Worm (Caenorhabditis elegans) whole organism, L2 larva: ENCODE data around the gene K12H6.6.
"Not testable (repeated sequence)": the region's sequence is repeated elsewhere in the genome, so short reads cannot be mapped to it uniquely, and the experiment has no call there.

ENCODE experiments used
- C34F6.9 ChIP-seq: fragments of 150-350 bp; optimal IDR thresholded peaks from 2 replicates; lab custom pipeline; 2014; ENCODE audit warnings: missing biosample characterization, missing genetic modification characterization
- R02D3.7 ChIP-seq: fragments of 150-350 bp; optimal IDR thresholded peaks from 2 replicates; lab custom pipeline; 2014; ENCODE audit warnings: missing biosample characterization, missing genetic modification characterization
- Y55F3AM.14 ChIP-seq: fragments of 200-800 bp; sonication (Bioruptor generic); optimal IDR thresholded peaks from 2 replicates; lab custom pipeline; 2018; ENCODE audit warnings: mild to moderate bottlenecking, missing genetic modification characterization, missing compliant biosample characterization
- ZK546.5 ChIP-seq: sonication (generic microtip); optimal IDR thresholded peaks from 2 replicates; lab custom pipeline; 2017; ENCODE audit warnings: missing biosample characterization, missing genetic modification characterization
- alr-1 ChIP-seq: fragments of 150-350 bp; optimal IDR thresholded peaks from 2 replicates; lab custom pipeline; 2014; ENCODE audit warnings: missing biosample characterization, missing genetic modification characterization
- ceh-16 ChIP-seq: fragments of 150-350 bp; optimal IDR thresholded peaks from 2 replicates; lab custom pipeline; 2014; ENCODE audit warnings: missing biosample characterization, missing genetic modification characterization
- elt-1 ChIP-seq: fragments of 150-350 bp; optimal IDR thresholded peaks from 2 replicates; lab custom pipeline; 2014; ENCODE audit warnings: missing biosample characterization, missing genetic modification characterization
- elt-3 ChIP-seq: sonication (generic microtip); optimal IDR thresholded peaks from 2 replicates; lab custom pipeline; 2017; ENCODE audit warnings: missing biosample characterization, missing genetic modification characterization
- fos-1 ChIP-seq: fragments of 150-350 bp; optimal IDR thresholded peaks from 2 replicates; lab custom pipeline; 2014; ENCODE audit warnings: missing biosample characterization, missing genetic modification characterization
- gmeb-1 ChIP-seq: fragments of 150-350 bp; optimal IDR thresholded peaks from 2 replicates; lab custom pipeline; 2014; ENCODE audit warnings: missing biosample characterization, missing genetic modification characterization
- lin-11 ChIP-seq: fragments of 150-350 bp; sonication (generic microtip); optimal IDR thresholded peaks from 2 replicates; lab custom pipeline; 2014; ENCODE audit warnings: missing biosample characterization, missing genetic modification characterization, inconsistent platforms, mixed read lengths
- lin-39 ChIP-seq: fragments of 150-350 bp; optimal IDR thresholded peaks from 2 replicates; lab custom pipeline; 2014; ENCODE audit warnings: missing biosample characterization, missing genetic modification reagents, missing genetic modification characterization
- lsy-2 ChIP-seq, 2 experiments: fragments of 150-350 bp in 1 of 2; sonication (generic microtip) in 1 of 2; optimal IDR thresholded peaks; 2 replicates each; lab custom pipeline; 2014 to 2017; ENCODE audit warnings: missing biosample characterization in 2 of 2, missing genetic modification characterization in 2 of 2
- mab-5 ChIP-seq: fragments of 150-350 bp; optimal IDR thresholded peaks from 2 replicates; lab custom pipeline; 2014; ENCODE audit warnings: missing biosample characterization, missing genetic modification characterization
- mbf-1 ChIP-seq: sonication (generic microtip); optimal IDR thresholded peaks from 2 replicates; lab custom pipeline; 2017; ENCODE audit warnings: missing biosample characterization, missing genetic modification characterization
- mdl-1 ChIP-seq, 2 experiments: fragments of 150-350 bp in 1 of 2; sonication (generic microtip) in 1 of 2; optimal IDR thresholded peaks; 2 replicates each; lab custom pipeline; 2017; ENCODE audit warnings: missing biosample characterization in 2 of 2, missing genetic modification characterization in 2 of 2
- nhr-10 ChIP-seq: sonication (generic microtip); optimal IDR thresholded peaks from 2 replicates; lab custom pipeline; 2017; ENCODE audit warnings: missing biosample characterization, missing genetic modification characterization
- nhr-12 ChIP-seq: fragments of 150-350 bp; optimal IDR thresholded peaks from 2 replicates; lab custom pipeline; 2014; ENCODE audit warnings: missing biosample characterization, missing genetic modification characterization
- nhr-21 ChIP-seq: fragments of 150-350 bp; optimal IDR thresholded peaks from 2 replicates; lab custom pipeline; 2014; ENCODE audit warnings: missing biosample characterization, missing genetic modification characterization
- nhr-23 ChIP-seq: fragments of 150-350 bp; optimal IDR thresholded peaks from 2 replicates; lab custom pipeline; 2014; ENCODE audit warnings: missing biosample characterization, missing genetic modification reagents, missing genetic modification characterization
- nhr-6 ChIP-seq: fragments of 150-350 bp; optimal IDR thresholded peaks from 2 replicates; lab custom pipeline; 2014; ENCODE audit warnings: missing biosample characterization, missing genetic modification characterization
- nhr-77 ChIP-seq: fragments of 150-350 bp; optimal IDR thresholded peaks from 2 replicates; lab custom pipeline; 2014; ENCODE audit warnings: missing biosample characterization, missing genetic modification characterization
- peb-1 ChIP-seq: fragments of 150-350 bp; optimal IDR thresholded peaks from 2 replicates; lab custom pipeline; 2014; ENCODE audit warnings: missing biosample characterization, missing genetic modification characterization
- skn-1 ChIP-seq: sonication (generic microtip); optimal IDR thresholded peaks from 2 replicates; lab custom pipeline; 2017; ENCODE audit warnings: missing biosample characterization, missing genetic modification characterization
- sma-3 ChIP-seq: sonication (generic microtip); optimal IDR thresholded peaks from 2 replicates; lab custom pipeline; 2016; ENCODE audit warnings: missing genetic modification reagents, missing genetic modification characterization, missing compliant biosample characterization
- sma-9 ChIP-seq, 2 experiments: fragments of 150-350 bp in 1 of 2; sonication (generic microtip) in 1 of 2; optimal IDR thresholded peaks; 2 replicates each; lab custom pipeline; 2014 to 2016; ENCODE audit warnings: missing genetic modification characterization in 2 of 2, mild to moderate bottlenecking in 1 of 2, missing biosample characterization in 1 of 2, missing compliant biosample characterization in 1 of 2, missing genetic modification reagents in 1 of 2, moderate library complexity in 1 of 2
- snpc-4 ChIP-seq: fragments of 150-350 bp; optimal IDR thresholded peaks from 2 replicates; lab custom pipeline; 2014; ENCODE audit warnings: missing biosample characterization, missing genetic modification characterization
- unc-39 ChIP-seq: fragments of 150-350 bp; optimal IDR thresholded peaks from 2 replicates; lab custom pipeline; 2014; ENCODE audit warnings: missing biosample characterization, missing genetic modification characterization
- unc-55 ChIP-seq: fragments of 150-350 bp; sonication (generic microtip); optimal IDR thresholded peaks from 3 replicates; lab custom pipeline; 2014; ENCODE audit warnings: missing biosample characterization, missing genetic modification reagents, missing genetic modification characterization
- ztf-1 ChIP-seq: fragments of 200-800 bp; sonication (Bioruptor generic); conservative IDR thresholded peaks from 2 replicates; pipeline ENCODE4 v1.3.6; 2022; ENCODE audit warnings: missing genetic modification characterization, missing compliant biosample characterization
- ztf-11 ChIP-seq: sonication (generic microtip); optimal IDR thresholded peaks from 2 replicates; lab custom pipeline; 2017; ENCODE audit warnings: missing biosample characterization, missing genetic modification characterization
- ztf-4 ChIP-seq: fragments of 150-350 bp; optimal IDR thresholded peaks from 2 replicates; lab custom pipeline; 2014; ENCODE audit warnings: missing biosample characterization, missing genetic modification characterization

K12H6.6 gene

ce11 chrII:2843088-2843487, 12.1 kb upstream of the K12H6.6 start, which contains the start of gene Y110A2AL.7:
Gene Y110A2AL.7 (minus strand): TSS chrII:2843188.
- TF ChIP-seq sma-3 (GFP tag; lab: Kevin White, UChicago) (no peak), Y55F3AM.14 (GFP tag; lab: Kevin White, UChicago) (no peak), fos-1 (no peak), unc-39 (tag; lab: Kevin White, UChicago) (no peak), nhr-6 (no peak), elt-1 (tag; lab: Kevin White, UChicago) (no peak), elt-3 (tag; lab: Kevin White, UChicago) (no peak), gmeb-1 (tag; lab: Kevin White, UChicago) (no peak), ztf-4 (tag; lab: Kevin White, UChicago) (no peak), alr-1 (tag; lab: Kevin White, UChicago) (no peak), ceh-16 (tag; lab: Kevin White, UChicago) (no peak), nhr-23 (no peak), nhr-10 (tag; lab: Kevin White, UChicago) (no peak), lsy-2 (tag; optimal IDR thresholded peaks at IDR 0.05; lab: Kevin White, UChicago) (no peak), lin-39 (tag; lab: Kevin White, UChicago) (no peak)

ce11 chrII:2841529-2841928, 10.5 kb upstream of the K12H6.6 start, which contains the start of gene Y110A2AL.6:
Gene Y110A2AL.6 (minus strand): TSS chrII:2841629.
- TF ChIP-seq unc-55 (GFP tag; lab: Kevin White, UChicago), result no peak
- TF ChIP-seq lin-11, result no peak
- no peak for TF ChIP-seq elt-1 (tag; lab: Kevin White, UChicago)
- TF ChIP-seq ZK546.5, result no peak
- TF ChIP-seq gmeb-1 (tag; lab: Kevin White, UChicago), result no peak
- TF ChIP-seq nhr-12, result no peak
- no peak for TF ChIP-seq skn-1
- TF ChIP-seq Y55F3AM.14 (GFP tag; lab: Kevin White, UChicago), result no peak
- TF ChIP-seq ztf-1 (GFP tag; lab: Robert Waterston, UW), result no peak
- TF ChIP-seq alr-1 (tag; lab: Kevin White, UChicago), result no peak
- no peak for TF ChIP-seq sma-9 (GFP tag; optimal IDR thresholded peaks at IDR 0.05; lab: Kevin White, UChicago)
- no peak for TF ChIP-seq sma-9 (tag; optimal IDR thresholded peaks at IDR 0.05; lab: Kevin White, UChicago)
- no peak for TF ChIP-seq mab-5 (tag; lab: Kevin White, UChicago)
- no peak for TF ChIP-seq ztf-11 (tag; lab: Kevin White, UChicago)
- no peak for TF ChIP-seq lin-39 (tag; lab: Kevin White, UChicago)
- no peak for TF ChIP-seq C34F6.9 (tag; lab: Kevin White, UChicago)
- TF ChIP-seq nhr-77 (tag; lab: Kevin White, UChicago), result no peak

ce11 chrII:2839004-2839403, 8.0 kb upstream of the K12H6.6 start, which contains the start of gene Y110A2AL.4:
Gene Y110A2AL.4 (plus strand): TSS chrII:2839304.
- not testable (repeated sequence) for TF ChIP-seq nhr-12; mab-5 (tag; lab: Kevin White, UChicago); nhr-23

- TF ChIP-seq peb-1 (tag; lab: Kevin White, UChicago) (no peak), mdl-1 (tag; optimal IDR thresholded peaks at IDR 0.05; lab: Kevin White, UChicago) (no peak), R02D3.7 (tag; lab: Kevin White, UChicago) (no peak), sma-9 (GFP tag; optimal IDR thresholded peaks at IDR 0.05; lab: Kevin White, UChicago) (no peak), sma-9 (tag; optimal IDR thresholded peaks at IDR 0.05; lab: Kevin White, UChicago) (no peak), mbf-1 (tag; lab: Kevin White, UChicago) (no peak), nhr-21 (tag; lab: Kevin White, UChicago) (no peak), snpc-4 (tag; lab: Kevin White, UChicago) (no peak)
- TF ChIP-seq, all 48 proteins: peak for 0
These were observed 5.8 kb upstream of the K12H6.6 start, which contains the start of gene K12H6.7 for ce11 chrII:2836853-2837252. Gene K12H6.7 (minus strand): TSS chrII:2836953.

ce11 chrII:2834105-2834504, 3.1 kb upstream of the K12H6.6 start:
- TF ChIP-seq skn-1 (peak; percentile 51), sma-9 (GFP tag; optimal IDR thresholded peaks at IDR 0.05; lab: Kevin White, UChicago) (peak; percentile 11), sma-9 (tag; optimal IDR thresholded peaks at IDR 0.05; lab: Kevin White, UChicago) (no peak), fos-1 (peak; percentile 87), ztf-11 (tag; lab: Kevin White, UChicago) (no peak), C34F6.9 (tag; lab: Kevin White, UChicago) (no peak)
